Worm (Caenorhabditis elegans) whole organism, young adult: ENCODE data around the gene taf-2.

Experiments
- B0019.2 ChIP-seq: fragments of 200-800 bp; sonication (Bioruptor generic); conservative IDR thresholded peaks from 2 replicates; pipeline ENCODE4 v1.3.6; 2022; ENCODE audit warnings: missing genetic modification reagents, missing genetic modification characterization, missing compliant biosample characterization
- B0035.1 ChIP-seq: sonication (generic microtip); optimal IDR thresholded peaks from 2 replicates; lab custom pipeline; 2016; ENCODE audit warnings: missing genetic modification characterization, mild to moderate bottlenecking, missing compliant biosample characterization, missing genotype, missing genetic modification reagents
- F23B12.7 ChIP-seq: sonication (generic microtip); optimal IDR thresholded peaks from 2 replicates; lab custom pipeline; 2017; ENCODE audit warnings: missing genetic modification characterization, mild to moderate bottlenecking, missing compliant biosample characterization, antibody characterized with exemption, moderate library complexity; ENCODE audit not compliant: insufficient read depth
- K12H6.12 ChIP-seq: fragments of 200-800 bp; sonication (Bioruptor generic); optimal IDR thresholded peaks from 2 replicates; lab custom pipeline; 2018; ENCODE audit warnings: mild to moderate bottlenecking, missing genetic modification characterization, missing compliant biosample characterization
- T07F8.4 ChIP-seq: sonication (generic microtip); optimal IDR thresholded peaks from 2 replicates; lab custom pipeline; 2016; ENCODE audit warnings: mild to moderate bottlenecking, missing genetic modification characterization, moderate library complexity, missing compliant biosample characterization
- T26A5.8 ChIP-seq: sonication (generic microtip); optimal IDR thresholded peaks from 2 replicates; lab custom pipeline; 2016; ENCODE audit warnings: missing genetic modification characterization, missing compliant biosample characterization
- Y53G8AR.9 ChIP-seq: fragments of 200-800 bp; sonication (Bioruptor generic); conservative IDR thresholded peaks from 2 replicates; pipeline ENCODE4 v1.3.6; 2022; ENCODE audit warnings: missing genetic modification reagents, missing genetic modification characterization, missing compliant biosample characterization
- ZK185.1 ChIP-seq: sonication (generic microtip); optimal IDR thresholded peaks from 2 replicates; lab custom pipeline; 2016; ENCODE audit warnings: mild to moderate bottlenecking, missing genetic modification characterization, missing compliant biosample characterization; ENCODE audit not compliant: poor library complexity, severe bottlenecking
- ama-1 ChIP-seq, 3 experiments: fragments of 150-350 bp in 1 of 3; sonication (generic microtip) in 2 of 3; optimal IDR thresholded peaks; 2 replicates each; lab custom pipeline; 2014 to 2018; ENCODE audit warnings: missing biosample characterization in 2 of 3, missing genetic modification characterization in 2 of 3, missing genetic modification reagents in 2 of 3
- aptf-2 ChIP-seq: fragments of 200-800 bp; sonication (Bioruptor generic); conservative IDR thresholded peaks from 2 replicates; pipeline ENCODE4 v1.3.6; 2022; ENCODE audit warnings: missing genetic modification reagents, missing genetic modification characterization, missing compliant biosample characterization
- bed-1 ChIP-seq: fragments of 200-800 bp; sonication (Bioruptor generic); IDR thresholded peaks from 2 replicates; pipeline ENCODE4 v1.3.6; 2022; ENCODE audit warnings: missing genetic modification reagents, missing genetic modification characterization, missing compliant biosample characterization
- ccch-3 ChIP-seq: fragments of 200-800 bp; sonication (Bioruptor generic); optimal IDR thresholded peaks from 2 replicates; lab custom pipeline; 2018; ENCODE audit warnings: mild to moderate bottlenecking, missing genetic modification characterization, missing compliant biosample characterization
- ceh-100 ChIP-seq: fragments of 200-800 bp; sonication (Bioruptor generic); IDR thresholded peaks from 2 replicates; pipeline ENCODE4 v1.3.6; 2022; ENCODE audit warnings: missing genetic modification reagents, missing genetic modification characterization, missing compliant biosample characterization
- ceh-27 ChIP-seq: fragments of 200-800 bp; sonication (Bioruptor generic); optimal IDR thresholded peaks from 2 replicates; lab custom pipeline; 2018; ENCODE audit warnings: mild to moderate bottlenecking, missing genetic modification characterization, moderate library complexity, missing compliant biosample characterization
- ceh-79 ChIP-seq: sonication (generic microtip); optimal IDR thresholded peaks from 2 replicates; lab custom pipeline; 2017; ENCODE audit warnings: mild to moderate bottlenecking, missing genetic modification characterization, missing compliant biosample characterization
- dpff-1 ChIP-seq: sonication (generic microtip); optimal IDR thresholded peaks from 2 replicates; lab custom pipeline; 2017; ENCODE audit warnings: mild to moderate bottlenecking, missing genetic modification characterization, missing compliant biosample characterization
- egrh-3 ChIP-seq: fragments of 200-800 bp; sonication (Bioruptor generic); IDR thresholded peaks from 2 replicates; pipeline ENCODE4 v1.3.6; 2022; ENCODE audit warnings: missing genetic modification reagents, missing genetic modification characterization, missing compliant biosample characterization
- gei-17 ChIP-seq: fragments of 200-800 bp; sonication (Bioruptor generic); optimal IDR thresholded peaks from 2 replicates; lab custom pipeline; 2018; ENCODE audit warnings: mild to moderate bottlenecking, missing genetic modification characterization, missing compliant biosample characterization
- him-1 ChIP-seq: sonication (generic microtip); optimal IDR thresholded peaks from 2 replicates; lab custom pipeline; 2016; ENCODE audit warnings: missing genotype, missing genetic modification reagents, missing genetic modification characterization, missing compliant biosample characterization
- hmg-20 ChIP-seq: fragments of 200-800 bp; sonication (Bioruptor generic); IDR thresholded peaks from 2 replicates; pipeline ENCODE4 v1.3.6; 2022; ENCODE audit warnings: missing genetic modification reagents, missing genetic modification characterization, missing compliant biosample characterization
- let-526 ChIP-seq: fragments of 200-800 bp; sonication (Bioruptor generic); IDR thresholded peaks from 2 replicates; pipeline ENCODE4 v1.3.6; 2022; ENCODE audit warnings: missing genetic modification reagents, missing genetic modification characterization, missing compliant biosample characterization
- let-607 ChIP-seq, 2 experiments: fragments of 200-800 bp in 1 of 2; sonication (Bioruptor generic) in 1 of 2; sonication (generic microtip) in 1 of 2; optimal IDR thresholded peaks; 2 replicates each; lab custom pipeline; 2016 to 2018; ENCODE audit warnings: mild to moderate bottlenecking in 2 of 2, missing compliant biosample characterization in 2 of 2, missing genetic modification characterization in 2 of 2, moderate library complexity in 2 of 2, missing genotype in 1 of 2
- lin-35 ChIP-seq, 3 experiments: fragments of 150-350 bp in 2 of 3; sonication (generic microtip) in 1 of 3; optimal IDR thresholded peaks; 2 replicates each; lab custom pipeline; 2014 to 2018; ENCODE audit warnings: missing biosample characterization in 3 of 3, missing genetic modification characterization in 3 of 3, missing genetic modification reagents in 3 of 3
- lin-54 ChIP-seq: fragments of 200-800 bp; sonication (Bioruptor generic); optimal IDR thresholded peaks from 2 replicates; lab custom pipeline; 2018; ENCODE audit warnings: mild to moderate bottlenecking, missing genetic modification characterization, missing compliant biosample characterization
- lsl-1 ChIP-seq: fragments of 200-800 bp; sonication (Bioruptor generic); optimal IDR thresholded peaks from 2 replicates; lab custom pipeline; 2018; ENCODE audit warnings: mild to moderate bottlenecking, missing genetic modification characterization, moderate library complexity, missing compliant biosample characterization
- nfyb-1 ChIP-seq: fragments of 200-800 bp; sonication (Bioruptor generic); IDR thresholded peaks from 2 replicates; pipeline ENCODE4 v1.3.6; 2022; ENCODE audit warnings: missing genetic modification reagents, missing genetic modification characterization, missing compliant biosample characterization
- nhr-27 ChIP-seq: fragments of 200-800 bp; sonication (Bioruptor generic); optimal IDR thresholded peaks from 2 replicates; lab custom pipeline; 2018; ENCODE audit warnings: mild to moderate bottlenecking, missing genetic modification characterization, moderate library complexity, missing compliant biosample characterization
- nhr-80 ChIP-seq: sonication (generic microtip); optimal IDR thresholded peaks from 2 replicates; lab custom pipeline; 2016; ENCODE audit warnings: missing genetic modification characterization, missing compliant biosample characterization
- nhr-90 ChIP-seq: sonication (generic microtip); optimal IDR thresholded peaks from 2 replicates; lab custom pipeline; 2016; ENCODE audit warnings: missing genotype, mild to moderate bottlenecking, missing genetic modification characterization, missing compliant biosample characterization
- rcor-1 ChIP-seq: fragments of 200-800 bp; sonication (Bioruptor generic); IDR thresholded peaks from 2 replicates; pipeline ENCODE4 v1.3.6; 2022; ENCODE audit warnings: missing genetic modification reagents, missing genetic modification characterization, missing compliant biosample characterization
- snpc-4 ChIP-seq, 5 experiments: fragments of 150-350 bp in 1 of 5; sonication (generic microtip) in 4 of 5; optimal IDR thresholded peaks; 2 replicates each; lab custom pipeline; 2014 to 2018; ENCODE audit warnings: missing genetic modification characterization in 5 of 5, missing biosample characterization in 3 of 5, antibody characterized with exemption in 2 of 5, mild to moderate bottlenecking in 2 of 5, missing compliant biosample characterization in 2 of 5, missing genotype in 2 of 5, moderate library complexity in 2 of 5, missing genetic modification reagents in 1 of 5
- sptf-2 ChIP-seq: fragments of 200-800 bp; sonication (Bioruptor generic); optimal IDR thresholded peaks from 2 replicates; lab custom pipeline; 2018; ENCODE audit warnings: mild to moderate bottlenecking, missing genetic modification characterization, missing compliant biosample characterization
- tlf-1 ChIP-seq: fragments of 200-800 bp; sonication (Bioruptor generic); optimal IDR thresholded peaks from 2 replicates; lab custom pipeline; 2018; ENCODE audit warnings: mild to moderate bottlenecking, missing genetic modification characterization, missing compliant biosample characterization
- unc-62 ChIP-seq: fragments of 150-350 bp; optimal IDR thresholded peaks from 2 replicates; lab custom pipeline; 2014; ENCODE audit warnings: missing biosample characterization, missing genetic modification reagents, missing genetic modification characterization
- xnd-1 ChIP-seq: sonication (generic microtip); optimal IDR thresholded peaks from 2 replicates; lab custom pipeline; 2016; ENCODE audit warnings: missing genotype, missing genetic modification reagents, missing genetic modification characterization, missing compliant biosample characterization
- zfh-2 ChIP-seq: fragments of 200-800 bp; sonication (Bioruptor generic); conservative IDR thresholded peaks from 2 replicates; pipeline ENCODE4 v1.3.6; 2022; ENCODE audit warnings: missing genetic modification reagents, missing genetic modification characterization, missing compliant biosample characterization
- ztf-18 ChIP-seq: sonication (generic microtip); optimal IDR thresholded peaks from 2 replicates; lab custom pipeline; 2016; ENCODE audit warnings: missing genotype, mild to moderate bottlenecking, missing genetic modification characterization, missing compliant biosample characterization
- ztf-26 ChIP-seq: sonication (generic microtip); optimal IDR thresholded peaks from 2 replicates; lab custom pipeline; 2017; ENCODE audit warnings: missing genetic modification characterization, missing compliant biosample characterization
- ztf-3 ChIP-seq: fragments of 200-800 bp; sonication (Bioruptor generic); optimal IDR thresholded peaks from 2 replicates; lab custom pipeline; 2018; ENCODE audit warnings: mild to moderate bottlenecking, missing genetic modification characterization, missing compliant biosample characterization

The taf-2 gene

DNA sequence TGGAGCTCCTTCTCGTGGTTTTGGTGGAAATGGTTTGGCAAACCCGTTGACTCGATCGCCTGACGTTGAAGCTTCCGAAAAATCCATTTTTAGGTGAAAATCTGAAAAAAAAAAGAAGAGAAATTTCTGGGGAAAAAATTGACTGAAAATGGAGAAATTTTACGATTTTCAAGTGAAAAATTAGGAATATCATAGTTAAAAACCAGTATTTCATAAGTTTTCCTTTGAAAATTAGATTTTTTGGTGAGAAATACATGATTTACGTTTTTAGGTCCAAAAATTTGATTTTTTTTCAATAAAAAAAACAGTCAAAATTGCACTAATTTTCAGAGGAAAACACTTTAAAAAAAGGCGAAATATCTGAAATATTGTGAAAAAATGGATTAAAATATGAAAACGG, at the start of gene taf-2:
Gene taf-2 (minus strand): TSS at position 101 of the 400 bp plus-strand sequence.
- no peak for TF ChIP-seq lsl-1 (GFP tag; lab: Kevin White, UChicago)
- no peak for TF ChIP-seq nhr-27 (tag; lab: Kevin White, UChicago)
- no peak for TF ChIP-seq ZK185.1
- TF ChIP-seq aptf-2 = no peak
- TF ChIP-seq nhr-90 (tag; lab: Kevin White, UChicago) = no peak

DNA sequence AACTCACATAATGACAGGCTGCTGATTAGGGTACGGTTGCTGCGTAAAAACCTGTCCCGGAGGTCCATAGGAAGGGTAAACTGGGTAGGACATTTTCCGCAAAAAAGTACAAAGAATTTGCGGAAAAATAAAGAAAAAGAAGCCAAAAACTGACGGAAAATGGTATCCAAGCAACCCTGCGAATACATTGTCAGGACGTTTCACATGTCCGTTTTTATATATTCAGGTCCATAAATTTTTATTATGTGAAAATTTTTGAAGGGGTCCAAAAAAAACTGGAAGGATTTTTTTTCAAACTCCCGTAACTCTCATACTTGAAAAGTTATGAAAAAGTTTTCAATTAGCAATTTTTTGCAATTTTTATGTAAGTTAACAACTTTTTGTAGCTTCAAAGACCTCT, 48.8 kb upstream of the taf-2 start, which contains the start of gene CC8.3:
Gene CC8.3 (minus strand): TSS at position 101 of the 400 bp plus-strand sequence.
- TF ChIP-seq him-1 (tag; lab: Kevin White, UChicago) = no peak
- TF ChIP-seq let-526 (GFP tag; lab: Robert Waterston, UW) = no peak
- no peak for TF ChIP-seq ceh-27 (GFP tag; lab: Kevin White, UChicago)
- no peak for TF ChIP-seq T26A5.8 (tag; lab: Kevin White, UChicago)

DNA sequence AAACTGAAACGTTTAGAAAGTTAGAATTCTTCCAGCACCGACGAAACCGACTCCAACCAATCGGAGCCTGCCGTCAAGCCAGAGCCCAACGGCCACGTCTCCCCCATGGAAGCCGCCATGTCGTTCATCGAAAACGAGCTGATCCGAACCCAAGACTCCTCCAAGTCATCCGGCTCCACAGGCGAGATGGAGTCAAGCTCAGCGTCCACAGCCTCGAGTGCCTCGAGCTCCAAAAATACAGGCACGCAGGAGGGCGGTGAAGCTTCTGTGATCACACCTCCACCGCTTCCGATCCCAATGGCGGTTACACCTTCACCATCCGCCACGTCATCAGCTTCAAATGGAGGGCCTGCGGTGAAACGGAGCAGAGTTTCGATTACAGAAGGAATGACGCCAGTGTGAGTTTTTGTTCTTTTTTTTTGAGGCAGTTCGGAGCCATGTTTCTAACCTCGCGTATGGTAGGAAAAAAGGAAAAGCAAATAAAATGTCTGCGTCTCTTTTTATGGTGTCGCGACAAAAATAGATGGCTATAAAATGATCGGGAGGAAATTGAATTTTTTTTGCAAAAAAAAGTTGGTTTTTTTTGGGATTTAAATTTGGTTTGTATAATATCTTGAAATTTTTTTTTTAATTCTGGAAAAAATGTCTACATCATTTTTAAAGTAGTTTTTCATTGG, 45.0 kb upstream of the taf-2 start:
- TF ChIP-seq egrh-3 (GFP tag; lab: Robert Waterston, UW) (peak; percentile 35; the same call in 1 of the 2 replicates), dpff-1 (tag; lab: Kevin White, UChicago) (no peak), ama-1 (optimal IDR thresholded peaks at IDR 0.05; lab: Kevin White, UChicago) (no peak), ama-1 (GFP tag; optimal IDR thresholded peaks at IDR 0.05; lab: Kevin White, UChicago) (no peak), zfh-2 (GFP tag; lab: Robert Waterston, UW) (peak; percentile 90), T07F8.4 (no peak)

DNA sequence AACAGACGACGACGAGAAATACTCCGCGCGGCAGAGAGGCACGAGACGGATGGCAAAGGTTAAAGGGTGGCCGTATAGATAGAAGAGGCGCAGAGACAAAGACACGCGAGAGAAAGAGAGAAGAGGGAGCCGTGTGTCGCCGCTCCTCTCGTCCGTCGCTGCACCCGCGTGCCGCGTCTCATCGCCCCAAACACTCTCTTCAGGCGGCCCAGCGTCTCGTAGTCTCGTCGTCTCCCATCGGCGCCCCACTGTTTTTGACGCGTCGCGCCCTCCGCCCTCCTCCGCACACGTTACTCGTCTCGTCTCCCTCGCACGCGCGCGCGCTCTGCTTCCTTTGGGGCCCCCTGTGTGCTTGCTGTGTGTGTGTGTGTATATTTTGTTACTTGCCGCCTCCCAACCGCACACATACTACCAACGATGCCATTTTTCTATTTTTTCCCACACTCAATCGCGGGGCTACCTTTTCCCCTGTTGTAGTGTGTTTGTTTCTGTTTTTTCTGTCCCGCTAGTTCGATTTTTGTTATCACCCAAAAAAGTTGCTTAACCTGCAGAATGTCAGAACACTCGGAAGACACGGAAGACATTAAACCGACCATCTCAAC, 43.2 kb upstream of the taf-2 start, which contains the start of gene madf-9:
Gene madf-9 (plus strand): TSS at position 552 of the 602 bp plus-strand sequence.
- TF ChIP-seq ceh-100 (peak; percentile 15; the same call in 1 of the 2 replicates), gei-17 (GFP tag; lab: Kevin White, UChicago) (peak; percentile 57), snpc-4 (GFP tag; optimal IDR thresholded peaks at IDR 0.05; lab: Kevin White, UChicago) (no peak), snpc-4 (tag; optimal IDR thresholded peaks at IDR 0.05; lab: Kevin White, UChicago) (peak in 2 of 4 experiments; percentile 42 to 55), nfyb-1 (peak; percentile 76), zfh-2 (GFP tag; lab: Robert Waterston, UW) (peak; percentile 99), unc-62 (GFP tag; lab: Kevin White, UChicago) (no peak), ceh-79 (peak; percentile 15), B0035.1 (tag; lab: Kevin White, UChicago) (peak; percentile 12), B0019.2 (GFP tag; lab: Robert Waterston, UW) (no peak; the same call in 1 of the 2 replicates), lin-35 (GFP tag; optimal IDR thresholded peaks at IDR 0.05; lab: Kevin White, UChicago) (no peak), ama-1 (optimal IDR thresholded peaks at IDR 0.05; lab: Kevin White, UChicago) (no peak), ama-1 (GFP tag; optimal IDR thresholded peaks at IDR 0.05; lab: Kevin White, UChicago) (no peak), ztf-3 (GFP tag; lab: Kevin White, UChicago) (no peak), bed-1 (GFP tag; lab: Robert Waterston, UW) (no peak), xnd-1 (tag; lab: Kevin White, UChicago) (no peak), K12H6.12 (tag; lab: Kevin White, UChicago) (peak; percentile 62), F23B12.7 (no peak), sptf-2 (GFP tag; lab: Kevin White, UChicago) (peak; percentile 15), rcor-1 (GFP tag; lab: Robert Waterston, UW) (0 out of 2 replicates have a peak, but pooled peaks have one; percentile 13), ztf-26 (tag; lab: Kevin White, UChicago) (peak; percentile 47), lin-54 (GFP tag; lab: Kevin White, UChicago) (peak; percentile 29), Y53G8AR.9 (GFP tag; lab: Robert Waterston, UW) (no peak), nhr-80 (peak; percentile 34), hmg-20 (GFP tag; lab: Robert Waterston, UW) (0 out of 2 replicates have a peak, but pooled peaks have one; percentile 2), tlf-1 (no peak), let-607 (tag; optimal IDR thresholded peaks at IDR 0.05; lab: Kevin White, UChicago) (peak in 1 of 2 experiments; percentile 13), ztf-18 (tag; lab: Kevin White, UChicago) (peak; percentile 23), aptf-2 (no peak), ccch-3 (GFP tag; lab: Kevin White, UChicago) (no peak)
